Worm (Caenorhabditis elegans): ENCODE results near the gene ced-8.

ced-8 gene

ce11 chrX:8455590-8456166 lies 39.0 kb upstream of the ced-8 start, which contains the start of gene dpy-6:
Gene dpy-6 (minus strand): TSS chrX:8455640.
- TF ChIP-seq elt-3 (tag; optimal IDR thresholded peaks at IDR 0.05) = peak in 1 of 3 experiments; percentile 65
- no peak for TF ChIP-seq fos-1 (tag; optimal IDR thresholded peaks at IDR 0.05)
- TF ChIP-seq nhr-23 (tag; optimal IDR thresholded peaks at IDR 0.05) = peak; percentile 36
- no peak for TF ChIP-seq sea-2 (GFP tag; optimal IDR thresholded peaks at IDR 0.05)
- no peak for TF ChIP-seq unc-62 (GFP tag; optimal IDR thresholded peaks at IDR 0.05)
- no peak for TF ChIP-seq R02D3.7 (tag; optimal IDR thresholded peaks at IDR 0.05)

ce11 chrX:8446108-8446507 lies 29.4 kb upstream of the ced-8 start, which contains the start of gene F16F9.1:
Gene F16F9.1 (plus strand): TSS chrX:8446408.
- no peak for TF ChIP-seq lin-15B (tag; optimal IDR thresholded peaks at IDR 0.05)

DNA sequence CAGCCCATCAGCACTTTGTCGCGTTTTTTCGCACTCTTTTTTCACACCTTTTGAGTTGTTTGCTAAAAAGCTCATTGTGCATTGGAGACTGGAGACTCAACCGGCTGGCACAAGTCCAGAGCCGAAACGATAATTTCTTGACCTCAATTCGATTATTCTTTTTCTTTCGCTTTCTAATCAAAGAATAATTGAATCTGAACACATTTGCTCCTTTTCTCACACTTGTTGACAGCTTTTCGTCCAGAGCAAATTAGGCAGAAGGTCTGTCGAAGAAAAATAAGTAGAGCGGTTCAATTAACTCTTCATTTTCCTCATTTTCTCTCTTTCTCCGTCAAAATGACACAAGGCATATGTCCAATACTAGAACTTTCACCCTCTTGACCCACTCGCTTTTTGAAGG lies 28.2 kb upstream of the ced-8 start:
- TF ChIP-seq pqm-1 (tag; optimal IDR thresholded peaks at IDR 0.05) (no peak), elt-2 (tag; optimal IDR thresholded peaks at IDR 0.05) (no peak), nfya-1 (tag; optimal IDR thresholded peaks at IDR 0.05; ENCODE audit: insufficient read depth) (no peak), lin-15B (tag; optimal IDR thresholded peaks at IDR 0.05) (no peak), egl-5 (tag; optimal IDR thresholded peaks at IDR 0.05) (no peak), ceh-82 (tag; optimal IDR thresholded peaks at IDR 0.05) (no peak), ztf-4 (tag; optimal IDR thresholded peaks at IDR 0.05) (no peak), pha-4 (tag; optimal IDR thresholded peaks at IDR 0.05) (no peak), nhr-25 (tag; optimal IDR thresholded peaks at IDR 0.05) (no peak), lin-39 (tag; optimal IDR thresholded peaks at IDR 0.05) (no peak), ama-1 (optimal IDR thresholded peaks at IDR 0.05) (no peak), zag-1 (tag; optimal IDR thresholded peaks at IDR 0.05) (no peak), fkh-2 (tag; optimal IDR thresholded peaks at IDR 0.05) (no peak), R02D3.7 (tag; optimal IDR thresholded peaks at IDR 0.05) (no peak)

DNA sequence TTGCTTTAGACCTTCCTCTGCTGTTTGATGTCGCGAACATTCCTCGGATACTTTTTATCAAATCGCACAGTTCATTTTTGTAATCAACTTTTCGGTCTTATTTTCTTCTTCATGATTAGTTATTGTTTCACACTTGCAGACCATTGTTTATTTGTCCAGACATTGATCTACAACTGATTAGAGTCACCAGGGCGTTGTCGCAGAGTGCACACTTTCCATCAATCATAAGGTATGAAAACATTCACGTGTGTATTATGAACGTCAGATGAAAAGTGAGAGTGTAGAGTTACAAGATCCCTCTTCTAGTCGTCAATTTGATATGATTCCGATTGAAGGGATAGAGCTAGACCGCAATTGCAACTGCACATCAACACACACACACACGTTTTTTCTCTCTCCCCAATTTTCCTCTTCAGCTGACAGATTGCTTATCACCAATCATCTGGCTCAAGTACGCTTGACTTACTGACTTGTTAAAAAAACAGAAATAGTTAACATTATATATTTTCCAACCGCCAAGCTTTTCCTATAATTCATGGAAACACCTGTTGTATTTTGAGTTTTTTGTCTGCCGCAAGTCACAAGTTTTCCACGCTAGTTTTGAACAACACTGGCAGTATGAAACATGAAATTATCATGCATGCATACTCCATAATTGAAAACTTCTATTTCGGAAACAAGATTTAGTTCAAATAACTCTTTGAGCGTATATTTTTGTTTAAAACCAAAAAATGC lies 23.4 kb upstream of the ced-8 start:
- TF ChIP-seq zag-1 (tag; optimal IDR thresholded peaks at IDR 0.05) (no peak), pqm-1 (tag; optimal IDR thresholded peaks at IDR 0.05) (peak; percentile 51), pha-4 (tag; optimal IDR thresholded peaks at IDR 0.05) (peak; percentile 21), elt-2 (tag; optimal IDR thresholded peaks at IDR 0.05) (peak; percentile 37)

DNA sequence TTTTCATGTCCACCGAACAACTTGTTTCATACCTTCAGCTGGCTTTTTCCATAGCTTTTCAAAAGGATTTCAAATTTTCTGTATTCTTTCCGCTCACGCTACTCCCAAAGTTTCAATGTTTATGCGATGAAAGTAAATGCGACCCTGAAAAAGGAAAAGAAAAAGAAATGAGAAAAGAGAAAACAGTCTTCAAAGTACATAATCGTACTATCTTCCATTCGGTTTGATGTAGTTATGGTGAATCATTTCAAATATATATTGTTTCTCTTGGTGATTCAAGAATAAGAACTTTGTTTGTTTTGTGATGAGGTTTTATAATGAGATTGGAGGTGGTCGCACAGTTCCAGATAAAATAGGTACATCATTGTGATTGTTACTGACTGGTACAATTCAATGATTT lies 22.0 kb upstream of the ced-8 start:
- TF ChIP-seq eor-1 (tag; optimal IDR thresholded peaks at IDR 0.05) (no peak), lin-39 (tag; optimal IDR thresholded peaks at IDR 0.05) (no peak), nhr-237 (tag; optimal IDR thresholded peaks at IDR 0.05) (no peak), mdl-1 (tag; optimal IDR thresholded peaks at IDR 0.05) (no peak), nhr-28 (tag; optimal IDR thresholded peaks at IDR 0.05) (no peak), fkh-10 (GFP tag; optimal IDR thresholded peaks at IDR 0.05) (no peak), sea-2 (GFP tag; optimal IDR thresholded peaks at IDR 0.05) (no peak), skn-1 (tag; optimal IDR thresholded peaks at IDR 0.05) (no peak)

DNA sequence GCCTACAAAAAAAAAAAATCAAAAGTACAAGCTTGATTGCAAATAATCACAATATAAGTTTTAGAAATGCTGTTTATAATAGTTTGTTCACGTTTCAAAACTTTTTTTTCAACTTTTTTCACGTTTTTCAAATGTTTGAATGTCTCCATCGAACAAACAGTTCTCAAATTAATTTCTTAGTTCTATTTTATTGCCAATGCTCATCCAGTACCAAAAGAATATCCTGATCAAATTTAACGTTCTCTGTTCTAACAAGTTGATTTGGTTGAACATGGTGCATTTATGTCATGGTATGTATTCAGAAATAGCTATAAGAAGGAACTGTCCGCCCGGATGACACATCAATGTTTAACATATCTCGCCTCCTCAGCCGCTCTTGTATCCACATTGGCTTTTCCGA lies 15.6 kb upstream of the ced-8 start, which contains the start of gene kin-9:
kin-9 (plus strand) TSS at position 301 of the 400 bp plus-strand sequence.
- TF ChIP-seq unc-62 (GFP tag; optimal IDR thresholded peaks at IDR 0.05) (no peak), fkh-10 (GFP tag; optimal IDR thresholded peaks at IDR 0.05) (no peak), nfya-1 (tag; optimal IDR thresholded peaks at IDR 0.05; ENCODE audit: insufficient read depth) (no peak), skn-1 (tag; optimal IDR thresholded peaks at IDR 0.05) (no peak), jun-1 (tag; optimal IDR thresholded peaks at IDR 0.05) (no peak), ceh-9 (tag; optimal IDR thresholded peaks at IDR 0.05) (no peak), eor-1 (tag; optimal IDR thresholded peaks at IDR 0.05) (no peak), ceh-82 (tag; optimal IDR thresholded peaks at IDR 0.05) (no peak)

ce11 chrX:8429503-8429902 lies 12.8 kb upstream of the ced-8 start:
- TF ChIP-seq ceh-28 (tag; optimal IDR thresholded peaks at IDR 0.05) (no peak), nhr-77 (tag; optimal IDR thresholded peaks at IDR 0.05) (no peak), unc-62 (GFP tag; optimal IDR thresholded peaks at IDR 0.05) (no peak), daf-12 (tag; optimal IDR thresholded peaks at IDR 0.05) (no peak), fkh-10 (GFP tag; optimal IDR thresholded peaks at IDR 0.05) (no peak), nhr-237 (tag; optimal IDR thresholded peaks at IDR 0.05) (no peak), nfya-1 (tag; optimal IDR thresholded peaks at IDR 0.05; ENCODE audit: insufficient read depth) (no peak), ceh-16 (tag; optimal IDR thresholded peaks at IDR 0.05) (no peak), elt-1 (tag; optimal IDR thresholded peaks at IDR 0.05) (no peak), pha-4 (tag; optimal IDR thresholded peaks at IDR 0.05) (no peak), nhr-67 (tag; optimal IDR thresholded peaks at IDR 0.05) (no peak), lin-39 (tag; optimal IDR thresholded peaks at IDR 0.05) (no peak), skn-1 (tag; optimal IDR thresholded peaks at IDR 0.05) (no peak)
